Worm (Caenorhabditis elegans): ENCODE measurements around the gene inx-1.

ce11 chrX:6991427-6991826 is 35.2 kb upstream of the inx-1 start, which contains the start of gene ugt-57:
- TF ChIP-seq blmp-1 (tag; optimal IDR thresholded peaks at IDR 0.05; ENCODE audit: insufficient read depth) (no peak), ztf-11 (tag; optimal IDR thresholded peaks at IDR 0.05) (no peak)
